Worm (Caenorhabditis elegans): ENCODE results near the gene ttbk-6.

ttbk-6 gene

ce11 chrIII:5025136-5025629, 49.3 kb upstream of the ttbk-6 start (continued):
- TF ChIP-seq xnd-1 (tag; optimal IDR thresholded peaks at IDR 0.05) (no peak), zfh-2 (GFP tag; conservative IDR thresholded peaks at IDR 0.05) (no peak), cebp-2 (GFP tag; IDR thresholded peaks at IDR 0.05) (no peak), dpff-1 (tag; optimal IDR thresholded peaks at IDR 0.05) (no peak), cebp-1 (GFP tag; IDR thresholded peaks at IDR 0.05) (no peak), cebp-1 (tag; optimal IDR thresholded peaks at IDR 0.05) (peak; percentile 49), somi-1 (GFP tag; optimal IDR thresholded peaks at IDR 0.05) (no peak), tbp1 (GFP tag; optimal IDR thresholded peaks at IDR 0.05) (peak; percentile 48), attf-5 (GFP tag; optimal IDR thresholded peaks at IDR 0.05) (no peak), mcd-1 (GFP tag; IDR thresholded peaks at IDR 0.05) (peak; percentile 50; the same call in 1 of the 2 replicates), B0261.1 (tag; optimal IDR thresholded peaks at IDR 0.05) (peak; percentile 19), ceh-100 (GFP tag; IDR thresholded peaks at IDR 0.05) (no peak; the same call in 1 of the 2 replicates), let-607 (tag; optimal IDR thresholded peaks at IDR 0.05) (peak in 1 of 2 experiments; percentile 21), rpc-1 (optimal IDR thresholded peaks at IDR 0.05) (no peak), rpc-1 (tag; optimal IDR thresholded peaks at IDR 0.05) (no peak), bed-1 (GFP tag; IDR thresholded peaks at IDR 0.05) (no peak), mes-4 (tag; optimal IDR thresholded peaks at IDR 0.05) (no peak), nhr-120 (GFP tag; IDR thresholded peaks at IDR 0.05) (0 out of 2 replicates have a peak, but pooled peaks have one; percentile 4), ama-1 (optimal IDR thresholded peaks at IDR 0.05) (peak; percentile 90), ama-1 (GFP tag; optimal IDR thresholded peaks at IDR 0.05) (peak in 1 of 2 experiments; percentile 39), rec-8 (tag; optimal IDR thresholded peaks at IDR 0.05) (no peak), F39B2.1 (GFP tag; IDR thresholded peaks at IDR 0.05) (0 out of 2 replicates have a peak, but pooled peaks have one; percentile 58), lsl-1 (GFP tag; optimal IDR thresholded peaks at IDR 0.05) (peak; percentile 14), F55B11.4 (tag; optimal IDR thresholded peaks at IDR 0.05; ENCODE audit: borderline replicate concordance, insufficient read depth) (no peak), B0019.2 (GFP tag; conservative IDR thresholded peaks at IDR 0.05) (no peak), F23B12.7 (tag; optimal IDR thresholded peaks at IDR 0.05; ENCODE audit: insufficient read depth) (no peak), F37B4.10 (GFP tag; IDR thresholded peaks at IDR 0.05) (no peak), mel-28 (tag; optimal IDR thresholded peaks at IDR 0.05; ENCODE audit: borderline replicate concordance) (peak; percentile 37), pbrm-1 (GFP tag; IDR thresholded peaks at IDR 0.05) (peak; percentile 45; the same call in 1 of the 2 replicates), ccch-3 (GFP tag; optimal IDR thresholded peaks at IDR 0.05) (no peak), lin-40 (tag; optimal IDR thresholded peaks at IDR 0.05) (peak; percentile 28), unc-130 (GFP tag; optimal IDR thresholded peaks at IDR 0.05) (no peak), C17E4.6 (GFP tag; IDR thresholded peaks at IDR 0.05) (no peak), snpc-4 (GFP tag; optimal IDR thresholded peaks at IDR 0.05) (no peak), snpc-4 (tag; optimal IDR thresholded peaks at IDR 0.05) (peak in 2 of 4 experiments; percentile 26 to 43), efl-1 (GFP tag; optimal IDR thresholded peaks at IDR 0.05) (no peak), sdz-38 (tag; optimal IDR thresholded peaks at IDR 0.05) (no peak), Y53F4B.3 (GFP tag; IDR thresholded peaks at IDR 0.05) (peak; percentile 53; the same call in 1 of the 2 replicates), aptf-2 (GFP tag; conservative IDR thresholded peaks at IDR 0.05) (no peak), dox-1 (GFP tag; IDR thresholded peaks at IDR 0.05) (peak; percentile 66), tlf-1 (GFP tag; optimal IDR thresholded peaks at IDR 0.05) (peak; percentile 67), let-526 (GFP tag; IDR thresholded peaks at IDR 0.05) (no peak), madf-6 (GFP tag; IDR thresholded peaks at IDR 0.05) (no peak; the same call in 1 of the 2 replicates), madf-8 (GFP tag; conservative IDR thresholded peaks at IDR 0.05) (no peak), rcor-1 (GFP tag; IDR thresholded peaks at IDR 0.05) (peak; percentile 57), Y56A3A.18 (GFP tag; IDR thresholded peaks at IDR 0.05) (peak; percentile 11; the same call in 1 of the 2 replicates), K12H6.12 (tag; optimal IDR thresholded peaks at IDR 0.05) (no peak), snpc-3.4 (tag; optimal IDR thresholded peaks at IDR 0.05) (no peak), sea-2 (GFP tag; IDR thresholded peaks at IDR 0.05) (no peak)
